Worm (Caenorhabditis elegans) whole organism, young adult: Measurements from ENCODE around the gene F08H9.4.
"Not testable (repeated sequence)": the region's sequence is repeated elsewhere in the genome, so short reads cannot be mapped to it uniquely, and the experiment has no call there.

Experiments used
- B0019.2 ChIP-seq: fragments of 200-800 bp; sonication (Bioruptor generic); conservative IDR thresholded peaks from 2 replicates; pipeline ENCODE4 v1.3.6; 2022; ENCODE audit warnings: missing genetic modification reagents, missing genetic modification characterization, missing compliant biosample characterization
- B0336.3 ChIP-seq: fragments of 200-800 bp; sonication (Bioruptor generic); IDR thresholded peaks from 2 replicates; pipeline ENCODE4 v1.3.6; 2022; ENCODE audit warnings: missing genetic modification characterization, missing compliant biosample characterization
- egl-44 ChIP-seq: fragments of 200-800 bp; sonication (Bioruptor generic); IDR thresholded peaks from 2 replicates; pipeline ENCODE4 v1.3.6; 2022; ENCODE audit warnings: missing genetic modification reagents, missing genetic modification characterization, missing compliant biosample characterization
- lag-1 ChIP-seq: fragments of 200-800 bp; sonication (Bioruptor generic); IDR thresholded peaks from 2 replicates; pipeline ENCODE4 v1.3.6; 2022; ENCODE audit warnings: missing genetic modification reagents, missing genetic modification characterization, missing compliant biosample characterization
- lin-54 ChIP-seq: fragments of 200-800 bp; sonication (Bioruptor generic); optimal IDR thresholded peaks from 2 replicates; lab custom pipeline; 2018; ENCODE audit warnings: mild to moderate bottlenecking, missing genetic modification characterization, missing compliant biosample characterization
- nfya-2 ChIP-seq: fragments of 200-800 bp; sonication (Bioruptor generic); IDR thresholded peaks from 2 replicates; pipeline ENCODE4 v1.3.6; 2022; ENCODE audit warnings: missing genetic modification reagents, missing genetic modification characterization, missing compliant biosample characterization
- unc-130 ChIP-seq: sonication (generic microtip); optimal IDR thresholded peaks from 2 replicates; lab custom pipeline; 2016; ENCODE audit warnings: missing genetic modification reagents, missing genetic modification characterization, missing compliant biosample characterization

ce11 chrV:14463087-14463486, 1.1 kb downstream of the F08H9.4 start, which contains the start of gene F08H9.3:
- TF ChIP-seq lag-1 (GFP tag; lab: Robert Waterston, UW); nfya-2 (GFP tag; lab: Robert Waterston, UW); B0019.2 (GFP tag; lab: Robert Waterston, UW); unc-130: not testable (repeated sequence)
- TF ChIP-seq B0336.3 (GFP tag; lab: Robert Waterston, UW) (peak; percentile 52; the same call in 1 of the 2 replicates), lin-54 (peak; percentile 27), egl-44 (GFP tag; lab: Robert Waterston, UW) (0 out of 2 replicates have a peak, but pooled peaks have one; percentile 63)
